Worm (Caenorhabditis elegans) whole organism, L2 larva: ENCODE results near the gene R11E3.19.

ENCODE experiments used
- mdl-1 ChIP-seq, 2 experiments: fragments of 150-350 bp in 1 of 2; sonication (generic microtip) in 1 of 2; optimal IDR thresholded peaks; 2 replicates each; lab custom pipeline; 2017; ENCODE audit warnings: missing biosample characterization in 2 of 2, missing genetic modification characterization in 2 of 2
- nhr-11 ChIP-seq: fragments of 150-350 bp; optimal IDR thresholded peaks from 2 replicates; lab custom pipeline; 2014; ENCODE audit warnings: missing biosample characterization, missing genetic modification characterization
- unc-39 ChIP-seq: fragments of 150-350 bp; optimal IDR thresholded peaks from 2 replicates; lab custom pipeline; 2014; ENCODE audit warnings: missing biosample characterization, missing genetic modification characterization

DNA sequence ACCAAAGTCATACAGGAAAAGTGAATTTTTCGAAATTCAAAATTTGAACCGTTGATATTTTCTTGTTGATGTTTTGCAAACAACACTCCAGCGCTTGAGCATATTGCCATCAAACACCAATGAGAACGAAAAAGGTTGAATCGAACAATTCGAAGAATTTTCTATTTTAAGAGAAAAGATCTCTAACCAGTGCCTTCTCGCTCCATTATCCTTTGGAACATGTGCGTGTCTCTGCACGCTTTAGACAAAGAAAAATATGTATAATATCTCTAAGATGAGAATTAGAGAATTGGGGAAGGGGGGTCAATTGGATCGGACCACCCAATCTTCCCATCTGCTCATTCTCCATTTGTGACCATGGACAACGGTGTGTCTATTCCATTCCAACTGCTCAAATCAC, 12.1 kb downstream of the R11E3.19 start, which contains the start of gene Y17G9B.2:
- TF ChIP-seq unc-39 (tag; lab: Kevin White, UChicago): no peak
- TF ChIP-seq mdl-1 (tag; optimal IDR thresholded peaks at IDR 0.05; lab: Kevin White, UChicago): no peak
- TF ChIP-seq nhr-11 (tag; lab: Kevin White, UChicago): no peak
